Worm (Caenorhabditis elegans) whole organism, L1 larva: ENCODE results near the gene str-180.

Source experiments
- Y116A8C.19 ChIP-seq: sonication (generic microtip); optimal IDR thresholded peaks from 2 replicates; lab custom pipeline; 2016; ENCODE audit warnings: missing compliant biosample characterization, missing genetic modification characterization, borderline replicate concordance
- elt-2 ChIP-seq: sonication (generic microtip); optimal IDR thresholded peaks from 2 replicates; lab custom pipeline; 2016; ENCODE audit warnings: missing genetic modification characterization, mild to moderate bottlenecking, inconsistent platforms, missing compliant biosample characterization, missing genetic modification reagents
- elt-3 ChIP-seq, 6 experiments: fragments of 150-350 bp in 1 of 6; sonication (generic microtip); optimal IDR thresholded peaks; 2 replicates each; lab custom pipeline; 2017 to 2018; ENCODE audit warnings: missing biosample characterization in 6 of 6, missing genetic modification characterization in 6 of 6, inconsistent platforms in 1 of 6
- fkh-10 ChIP-seq: sonication (generic microtip); optimal IDR thresholded peaks from 2 replicates; lab custom pipeline; 2017; ENCODE audit warnings: missing biosample characterization, missing genetic modification reagents, missing genetic modification characterization
- nhr-11 ChIP-seq: fragments of 150-350 bp; optimal IDR thresholded peaks from 2 replicates; lab custom pipeline; 2014; ENCODE audit warnings: missing biosample characterization, missing genetic modification characterization
- nhr-237 ChIP-seq: fragments of 150-350 bp; optimal IDR thresholded peaks from 2 replicates; lab custom pipeline; 2014; ENCODE audit warnings: missing biosample characterization, missing genetic modification characterization
- nhr-47 ChIP-seq: sonication (generic microtip); optimal IDR thresholded peaks from 2 replicates; lab custom pipeline; 2016; ENCODE audit warnings: mild to moderate bottlenecking, missing genetic modification characterization, moderate library complexity, missing compliant biosample characterization
- skn-1 ChIP-seq: fragments of 150-350 bp; optimal IDR thresholded peaks from 2 replicates; lab custom pipeline; 2014; ENCODE audit warnings: missing biosample characterization, missing genetic modification characterization
- tlp-1 ChIP-seq: fragments of 150-350 bp; optimal IDR thresholded peaks from 2 replicates; lab custom pipeline; 2014; ENCODE audit warnings: missing biosample characterization, missing genetic modification characterization
- unc-62 ChIP-seq: fragments of 150-350 bp; optimal IDR thresholded peaks from 2 replicates; lab custom pipeline; 2014; ENCODE audit warnings: missing biosample characterization, missing genetic modification reagents, missing genetic modification characterization
- ztf-11 ChIP-seq, 2 experiments: sonication (generic microtip); optimal IDR thresholded peaks; 2 replicates each; lab custom pipeline; 2016 to 2017; ENCODE audit warnings: missing genetic modification characterization in 2 of 2, missing biosample characterization in 1 of 2, missing compliant biosample characterization in 1 of 2

DNA sequence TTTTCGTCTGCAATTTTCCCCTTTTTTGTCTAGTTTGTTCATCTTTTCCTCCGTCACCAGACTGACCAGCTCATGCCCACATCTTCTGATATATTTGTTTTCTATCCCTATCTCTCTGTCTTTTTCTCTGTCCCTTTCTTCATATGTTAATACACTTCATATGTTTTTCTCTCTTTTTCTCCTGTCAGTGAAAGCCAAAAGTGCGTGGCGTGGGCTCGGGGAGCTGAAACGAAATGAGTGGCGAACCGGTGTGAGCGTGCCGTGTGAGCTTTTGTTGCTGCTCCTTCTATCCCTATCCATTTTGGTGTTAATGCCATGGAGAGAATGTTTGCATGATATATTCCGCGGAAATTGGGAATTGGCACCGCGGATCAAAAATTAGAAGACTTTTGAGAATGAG is 36.8 kb downstream of the str-180 start:
- no peak for TF ChIP-seq nhr-47 (tag; lab: Kevin White, UChicago)
- no peak for TF ChIP-seq unc-62 (GFP tag; lab: Kevin White, UChicago)
- TF ChIP-seq nhr-237 = no peak
- no peak for TF ChIP-seq fkh-10
- no peak for TF ChIP-seq nhr-11 (tag; lab: Kevin White, UChicago)
- no peak for TF ChIP-seq elt-2 (tag; lab: Kevin White, UChicago)
- TF ChIP-seq Y116A8C.19 (tag; lab: Kevin White, UChicago) = no peak
- TF ChIP-seq ztf-11 (tag; optimal IDR thresholded peaks at IDR 0.05; lab: Kevin White, UChicago) = no peak
- TF ChIP-seq elt-3 (tag; optimal IDR thresholded peaks at IDR 0.05; lab: Kevin White, UChicago) = no peak
- TF ChIP-seq skn-1 (tag; lab: Kevin White, UChicago) = no peak
- TF ChIP-seq tlp-1 (tag; lab: Kevin White, UChicago) = no peak
